Worm (Caenorhabditis elegans) whole organism, late embryonic: ENCODE measurements around the gene spe-49.

Source experiments
- C08G9.2 ChIP-seq: sonication (generic microtip); optimal IDR thresholded peaks from 2 replicates; lab custom pipeline; 2016; ENCODE audit warnings: mild to moderate bottlenecking, missing genetic modification characterization, moderate library complexity, missing compliant biosample characterization
- C38D4.7 ChIP-seq: fragments of 200-800 bp; sonication (Bioruptor generic); optimal IDR thresholded peaks from 2 replicates; lab custom pipeline; 2018; ENCODE audit warnings: mild to moderate bottlenecking, missing genetic modification characterization, moderate library complexity, missing compliant biosample characterization
- F13H6.1 ChIP-seq: sonication (generic microtip); optimal IDR thresholded peaks from 2 replicates; lab custom pipeline; 2016; ENCODE audit warnings: missing genetic modification characterization, missing compliant biosample characterization
- K02D7.2 ChIP-seq: sonication (generic microtip); optimal IDR thresholded peaks from 2 replicates; lab custom pipeline; 2017; ENCODE audit warnings: mild to moderate bottlenecking, missing genetic modification characterization, missing compliant biosample characterization
- ceh-14 ChIP-seq: sonication (generic microtip); optimal IDR thresholded peaks from 2 replicates; lab custom pipeline; 2016; ENCODE audit warnings: missing genotype, missing genetic modification characterization, missing compliant biosample characterization
- ceh-18 ChIP-seq: sonication (generic microtip); optimal IDR thresholded peaks from 2 replicates; lab custom pipeline; 2016; ENCODE audit warnings: missing genetic modification characterization, missing compliant biosample characterization
- ceh-2 ChIP-seq: sonication (generic microtip); optimal IDR thresholded peaks from 2 replicates; lab custom pipeline; 2016; ENCODE audit warnings: missing genotype, missing genetic modification characterization, missing compliant biosample characterization
- ceh-22 ChIP-seq: sonication (generic microtip); optimal IDR thresholded peaks from 2 replicates; lab custom pipeline; 2017; ENCODE audit warnings: missing biosample characterization, missing genetic modification characterization
- ceh-30 ChIP-seq: fragments of 150-350 bp; optimal IDR thresholded peaks from 2 replicates; lab custom pipeline; 2014; ENCODE audit warnings: missing biosample characterization, missing genetic modification characterization
- ceh-34 ChIP-seq: sonication (generic microtip); optimal IDR thresholded peaks from 2 replicates; lab custom pipeline; 2016; ENCODE audit warnings: mild to moderate bottlenecking, missing genetic modification characterization, missing compliant biosample characterization
- ceh-45 ChIP-seq: fragments of 200-800 bp; sonication (Bioruptor generic); IDR thresholded peaks from 2 replicates; pipeline ENCODE4 v1.3.6; 2022; ENCODE audit warnings: missing genetic modification reagents, missing genetic modification characterization, missing compliant biosample characterization
- ceh-48 ChIP-seq: sonication (generic microtip); optimal IDR thresholded peaks from 2 replicates; lab custom pipeline; 2016; ENCODE audit warnings: missing genetic modification characterization, inconsistent platforms, missing compliant biosample characterization
- dve-1 ChIP-seq: sonication (generic microtip); optimal IDR thresholded peaks from 2 replicates; lab custom pipeline; 2017; ENCODE audit warnings: antibody characterized with exemption, mild to moderate bottlenecking, missing genetic modification characterization, missing compliant biosample characterization
- elt-2 ChIP-seq: sonication (generic microtip); optimal IDR thresholded peaks from 2 replicates; lab custom pipeline; 2016; ENCODE audit warnings: missing genetic modification reagents, missing genetic modification characterization, missing compliant biosample characterization
- ets-4 ChIP-seq: sonication (generic microtip); optimal IDR thresholded peaks from 2 replicates; lab custom pipeline; 2016; ENCODE audit warnings: missing genetic modification characterization, missing compliant biosample characterization
- eyg-1 ChIP-seq: sonication (generic microtip); optimal IDR thresholded peaks from 2 replicates; lab custom pipeline; 2016; ENCODE audit warnings: missing genotype, missing genetic modification characterization, missing compliant biosample characterization
- fax-1 ChIP-seq: sonication (generic microtip); optimal IDR thresholded peaks from 2 replicates; lab custom pipeline; 2016; ENCODE audit warnings: missing genotype, missing genetic modification characterization, missing compliant biosample characterization
- fkh-10 ChIP-seq: fragments of 150-350 bp; optimal IDR thresholded peaks from 2 replicates; lab custom pipeline; 2014; ENCODE audit warnings: missing biosample characterization, missing genetic modification reagents, missing genetic modification characterization
- gmeb-2 ChIP-seq: sonication (generic microtip); optimal IDR thresholded peaks from 2 replicates; lab custom pipeline; 2016; ENCODE audit warnings: missing genetic modification characterization, inconsistent platforms, missing compliant biosample characterization
- hlh-15 ChIP-seq: sonication (generic microtip); optimal IDR thresholded peaks from 2 replicates; lab custom pipeline; 2016; ENCODE audit warnings: missing genetic modification characterization, missing compliant biosample characterization
- hlh-30 ChIP-seq: sonication (generic microtip); optimal IDR thresholded peaks from 2 replicates; lab custom pipeline; 2017; ENCODE audit warnings: antibody characterized with exemption, missing genetic modification characterization, missing compliant biosample characterization; ENCODE audit not compliant: insufficient read depth
- hlh-8 ChIP-seq: sonication (generic microtip); optimal IDR thresholded peaks from 2 replicates; lab custom pipeline; 2016; ENCODE audit warnings: missing genotype, missing genetic modification characterization, missing compliant biosample characterization
- lin-11 ChIP-seq: fragments of 200-800 bp; sonication (Bioruptor generic); optimal IDR thresholded peaks from 2 replicates; lab custom pipeline; 2018; ENCODE audit warnings: mild to moderate bottlenecking, missing genetic modification characterization, missing compliant biosample characterization
- madf-2 ChIP-seq: sonication (generic microtip); optimal IDR thresholded peaks from 2 replicates; lab custom pipeline; 2017; ENCODE audit warnings: missing genetic modification characterization, missing compliant biosample characterization
- mec-3 ChIP-seq: sonication (generic microtip); optimal IDR thresholded peaks from 2 replicates; lab custom pipeline; 2016; ENCODE audit warnings: borderline replicate concordance, missing genetic modification characterization, missing compliant biosample characterization
- nhr-11 ChIP-seq: fragments of 150-350 bp; optimal IDR thresholded peaks from 2 replicates; lab custom pipeline; 2014; ENCODE audit warnings: missing biosample characterization, missing genetic modification characterization
- nhr-232 ChIP-seq: sonication (generic microtip); optimal IDR thresholded peaks from 2 replicates; lab custom pipeline; 2016; ENCODE audit warnings: missing genetic modification characterization, missing compliant biosample characterization
- npax-4 ChIP-seq: sonication (generic microtip); optimal IDR thresholded peaks from 2 replicates; lab custom pipeline; 2016; ENCODE audit warnings: missing genetic modification characterization, missing compliant biosample characterization
- pat-9 ChIP-seq: fragments of 200-800 bp; sonication (Bioruptor generic); optimal IDR thresholded peaks from 2 replicates; lab custom pipeline; 2018; ENCODE audit warnings: mild to moderate bottlenecking, missing genetic modification characterization, moderate library complexity, missing compliant biosample characterization
- pax-1 ChIP-seq: fragments of 150-350 bp; optimal IDR thresholded peaks from 2 replicates; lab custom pipeline; 2014; ENCODE audit warnings: missing biosample characterization, missing genetic modification characterization
- pha-2 ChIP-seq: sonication (generic microtip); optimal IDR thresholded peaks from 2 replicates; lab custom pipeline; 2017; ENCODE audit warnings: mild to moderate bottlenecking, missing genetic modification characterization, missing compliant biosample characterization
- ref-2 ChIP-seq: sonication (generic microtip); optimal IDR thresholded peaks from 2 replicates; lab custom pipeline; 2016; ENCODE audit warnings: missing genetic modification characterization, missing compliant biosample characterization
- rnt-1 ChIP-seq: sonication (generic microtip); optimal IDR thresholded peaks from 2 replicates; lab custom pipeline; 2016; ENCODE audit warnings: missing genetic modification characterization, missing compliant biosample characterization
- sdc-2 ChIP-seq: sonication (generic microtip); optimal IDR thresholded peaks from 2 replicates; lab custom pipeline; 2016; ENCODE audit warnings: missing genotype, missing genetic modification characterization, missing compliant biosample characterization
- syd-9 ChIP-seq: sonication (generic microtip); optimal IDR thresholded peaks from 2 replicates; lab custom pipeline; 2016; ENCODE audit warnings: mild to moderate bottlenecking, missing genetic modification characterization, moderate library complexity, missing compliant biosample characterization
- tbx-2 ChIP-seq: sonication (generic microtip); optimal IDR thresholded peaks from 2 replicates; lab custom pipeline; 2016; ENCODE audit warnings: missing genetic modification characterization, missing compliant biosample characterization
- tbx-7 ChIP-seq: sonication (generic microtip); optimal IDR thresholded peaks from 2 replicates; lab custom pipeline; 2016; ENCODE audit warnings: missing genotype, missing genetic modification characterization, missing compliant biosample characterization
- unc-3 ChIP-seq, 2 experiments: fragments of 200-800 bp in 1 of 2; sonication (Bioruptor generic) in 1 of 2; sonication (generic microtip) in 1 of 2; conservative IDR thresholded peaks in 1 of 2; optimal IDR thresholded peaks in 1 of 2; 2 replicates each; pipeline versions ENCODE4 v1.3.6 to Lab custom; 2016 to 2022; ENCODE audit warnings: missing compliant biosample characterization in 2 of 2, missing genetic modification characterization in 2 of 2, missing genetic modification reagents in 1 of 2
- unc-42 ChIP-seq: sonication (generic microtip); optimal IDR thresholded peaks from 2 replicates; lab custom pipeline; 2016; ENCODE audit warnings: missing genotype, missing genetic modification characterization, missing compliant biosample characterization
- unc-55 ChIP-seq: sonication (generic microtip); optimal IDR thresholded peaks from 2 replicates; lab custom pipeline; 2017; ENCODE audit warnings: missing biosample characterization, missing genetic modification reagents, missing genetic modification characterization
- ztf-16 ChIP-seq: sonication (generic microtip); optimal IDR thresholded peaks from 2 replicates; lab custom pipeline; 2017; ENCODE audit warnings: missing genetic modification characterization, missing compliant biosample characterization

spe-49 gene

DNA sequence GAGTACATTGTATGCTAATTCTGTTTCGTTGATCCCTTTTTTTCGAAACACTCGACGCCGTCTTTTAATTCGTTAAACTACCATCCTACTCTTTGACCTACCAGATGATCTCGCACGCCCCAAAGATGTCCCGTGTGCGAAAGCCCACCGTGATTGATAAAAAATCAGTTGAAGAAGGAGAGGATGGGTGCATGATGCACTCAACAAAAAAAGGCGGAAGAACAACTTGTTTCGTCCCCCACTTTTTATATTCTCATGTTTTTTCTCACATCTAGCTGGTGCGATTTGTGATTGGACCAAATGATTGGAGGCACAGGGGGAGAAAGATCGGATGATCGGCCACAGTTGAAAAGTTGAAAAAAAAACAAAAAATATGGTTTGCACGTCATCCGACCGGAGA lies 42.8 kb upstream of the spe-49 start:
- no peak for TF ChIP-seq dve-1 (tag; lab: Kevin White, UChicago)
- TF ChIP-seq ceh-34 (tag; lab: Kevin White, UChicago) = no peak
- TF ChIP-seq mec-3 (tag; lab: Kevin White, UChicago) = no peak
- no peak for TF ChIP-seq ceh-45 (GFP tag; lab: Robert Waterston, UW)
- no peak for TF ChIP-seq tbx-2
- no peak for TF ChIP-seq pha-2 (tag; lab: Kevin White, UChicago)
- TF ChIP-seq hlh-8 (tag; lab: Kevin White, UChicago) = no peak
- no peak for TF ChIP-seq ets-4 (tag; lab: Kevin White, UChicago)
- no peak for TF ChIP-seq F13H6.1
- no peak for TF ChIP-seq elt-2
- TF ChIP-seq lin-11 (tag; lab: Kevin White, UChicago) = no peak
- TF ChIP-seq pat-9 = no peak
- no peak for TF ChIP-seq tbx-7 (tag; lab: Kevin White, UChicago)
- no peak for TF ChIP-seq ceh-14 (tag; lab: Kevin White, UChicago)
- no peak for TF ChIP-seq K02D7.2
- TF ChIP-seq, all 69 proteins: peak for 0

- no peak for TF ChIP-seq madf-2 (tag; lab: Kevin White, UChicago)
- TF ChIP-seq eyg-1 (tag; lab: Kevin White, UChicago) = no peak
- TF ChIP-seq ceh-34 (tag; lab: Kevin White, UChicago) = no peak
- TF ChIP-seq ceh-22 (tag; lab: Kevin White, UChicago) = no peak
- TF ChIP-seq F13H6.1 = no peak
- no peak for TF ChIP-seq C08G9.2 (tag; lab: Kevin White, UChicago)
- TF ChIP-seq sdc-2 (tag; lab: Kevin White, UChicago) = no peak
- TF ChIP-seq ceh-48 (tag; lab: Kevin White, UChicago) = no peak
- no peak for TF ChIP-seq C38D4.7 (GFP tag; lab: Kevin White, UChicago)
- no peak for TF ChIP-seq nhr-232 (tag; lab: Kevin White, UChicago)
- no peak for TF ChIP-seq hlh-15
- no peak for TF ChIP-seq unc-3 (GFP tag; conservative IDR thresholded peaks at IDR 0.05; lab: Robert Waterston, UW)
- TF ChIP-seq unc-3 (tag; optimal IDR thresholded peaks at IDR 0.05; lab: Kevin White, UChicago) = no peak
- no peak for TF ChIP-seq fkh-10 (GFP tag; lab: Kevin White, UChicago)
- no peak for TF ChIP-seq ceh-2 (tag; lab: Kevin White, UChicago)
- no peak for TF ChIP-seq rnt-1 (tag; lab: Kevin White, UChicago)
- TF ChIP-seq syd-9 (tag; lab: Kevin White, UChicago) = no peak
Observed at ce11 chrV:6239855-6240254, 41.3 kb upstream of the spe-49 start.

DNA sequence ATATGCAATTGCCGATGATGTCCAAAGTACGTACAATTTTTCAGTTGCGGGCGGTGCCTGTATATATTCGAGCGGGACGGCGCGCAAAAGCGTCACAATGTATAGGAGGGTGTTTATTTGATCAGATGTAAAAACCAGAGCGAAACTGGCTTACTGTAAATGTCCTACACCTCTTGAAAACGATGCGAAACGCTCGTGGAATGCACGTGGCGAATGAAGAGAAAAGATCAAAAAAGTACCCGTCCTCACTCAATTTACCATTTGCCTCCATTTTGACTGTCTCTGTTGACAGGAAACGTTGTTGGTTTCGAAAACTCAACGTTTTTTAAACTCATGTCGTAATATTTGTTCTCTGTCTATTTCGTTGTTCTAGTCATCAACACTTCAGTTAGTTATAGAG lies 40.4 kb upstream of the spe-49 start:
- TF ChIP-seq fax-1 (tag; lab: Kevin White, UChicago) = no peak
- TF ChIP-seq ceh-30 = no peak
- TF ChIP-seq unc-42 (tag; lab: Kevin White, UChicago) = no peak
- TF ChIP-seq elt-2 = no peak
- no peak for TF ChIP-seq dve-1 (tag; lab: Kevin White, UChicago)
- TF ChIP-seq gmeb-2 (tag; lab: Kevin White, UChicago) = no peak
- TF ChIP-seq ceh-14 (tag; lab: Kevin White, UChicago) = no peak
- TF ChIP-seq ztf-16 (tag; lab: Kevin White, UChicago) = no peak
- TF ChIP-seq npax-4 (tag; lab: Kevin White, UChicago) = no peak
- TF ChIP-seq unc-55 = no peak
- TF ChIP-seq pax-1 (tag; lab: Kevin White, UChicago) = no peak
- no peak for TF ChIP-seq ceh-34 (tag; lab: Kevin White, UChicago)
- TF ChIP-seq, all 69 proteins: peak for 0

DNA sequence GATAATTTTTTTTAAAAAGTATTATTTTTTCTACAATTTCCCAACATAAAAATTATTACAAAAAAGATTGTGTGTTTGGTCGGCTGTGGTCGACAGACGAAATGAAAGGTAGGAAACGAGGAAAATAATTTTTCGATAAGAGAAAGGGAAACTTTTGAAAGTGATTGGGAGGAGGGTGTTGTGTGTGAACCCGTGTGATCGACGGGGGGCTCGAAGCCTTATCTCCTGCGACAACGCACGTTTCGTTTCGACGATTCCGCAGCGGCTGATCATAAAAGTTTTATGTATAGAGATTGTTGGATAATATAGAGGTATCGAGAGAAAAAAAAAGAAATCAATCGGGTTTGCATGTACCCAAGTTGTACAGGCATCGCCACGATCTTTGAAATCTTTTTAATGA lies 37.9 kb upstream of the spe-49 start:
- TF ChIP-seq fkh-10 (GFP tag; lab: Kevin White, UChicago) (no peak), hlh-30 (no peak), nhr-11 (tag; lab: Kevin White, UChicago) (no peak), ceh-18 (no peak), ref-2 (tag; lab: Kevin White, UChicago) (no peak), tbx-7 (tag; lab: Kevin White, UChicago) (no peak), elt-2 (peak; percentile 0)
